Worm (Caenorhabditis elegans) whole organism, L3 larva: ENCODE data around the gene msrp-7.

Experiments
- aly-2 ChIP-seq: fragments of 150-350 bp; optimal IDR thresholded peaks from 2 replicates; lab custom pipeline; 2014; ENCODE audit warnings: missing biosample characterization, missing genetic modification characterization
- ama-1 ChIP-seq: fragments of 150-350 bp; optimal IDR thresholded peaks from 2 replicates; lab custom pipeline; 2018
- daf-12 ChIP-seq: fragments of 150-350 bp; optimal IDR thresholded peaks from 2 replicates; lab custom pipeline; 2014; ENCODE audit warnings: missing biosample characterization, missing genetic modification reagents, missing genetic modification characterization
- egl-27 ChIP-seq: sonication (generic microtip); optimal IDR thresholded peaks from 4 replicates; lab custom pipeline; 2017; ENCODE audit warnings: missing biosample characterization, missing genetic modification reagents, missing genetic modification characterization
- elt-1 ChIP-seq: fragments of 150-350 bp; optimal IDR thresholded peaks from 2 replicates; lab custom pipeline; 2014; ENCODE audit warnings: missing biosample characterization, missing genetic modification characterization
- mdl-1 ChIP-seq: fragments of 150-350 bp; optimal IDR thresholded peaks from 2 replicates; lab custom pipeline; 2014; ENCODE audit warnings: missing biosample characterization, missing genetic modification characterization
- nhr-11 ChIP-seq: fragments of 150-350 bp; optimal IDR thresholded peaks from 2 replicates; lab custom pipeline; 2014; ENCODE audit warnings: missing biosample characterization, missing genetic modification characterization
- nhr-12 ChIP-seq: fragments of 150-350 bp; optimal IDR thresholded peaks from 2 replicates; lab custom pipeline; 2014; ENCODE audit warnings: missing biosample characterization, missing genetic modification characterization
- nhr-25 ChIP-seq: sonication (generic microtip); optimal IDR thresholded peaks from 2 replicates; lab custom pipeline; 2017; ENCODE audit warnings: missing biosample characterization, missing genetic modification characterization
- nhr-43 ChIP-seq: sonication (generic microtip); optimal IDR thresholded peaks from 2 replicates; lab custom pipeline; 2016; ENCODE audit warnings: mild to moderate bottlenecking, missing genetic modification characterization, missing compliant biosample characterization; ENCODE audit not compliant: poor library complexity, severe bottlenecking
- snpc-4 ChIP-seq: fragments of 150-350 bp; optimal IDR thresholded peaks from 2 replicates; lab custom pipeline; 2014; ENCODE audit warnings: missing biosample characterization, missing genetic modification characterization
- unc-62 ChIP-seq: fragments of 150-350 bp; sonication (generic microtip); optimal IDR thresholded peaks from 4 replicates; lab custom pipeline; 2014; ENCODE audit warnings: missing biosample characterization, missing genetic modification reagents, missing genetic modification characterization
- zag-1 ChIP-seq: fragments of 150-350 bp; optimal IDR thresholded peaks from 2 replicates; lab custom pipeline; 2014; ENCODE audit warnings: missing biosample characterization, missing genetic modification characterization

ce11 chrII:10804907-10805306, 5.9 kb upstream of the msrp-7 start:
- TF ChIP-seq ama-1 (lab: Kevin White, UChicago) = no peak
- no peak for TF ChIP-seq mdl-1 (tag; lab: Kevin White, UChicago)
- TF ChIP-seq unc-62 (GFP tag; lab: Kevin White, UChicago) = no peak
- TF ChIP-seq nhr-11 (tag; lab: Kevin White, UChicago) = no peak
- no peak for TF ChIP-seq egl-27
- no peak for TF ChIP-seq nhr-25
- no peak for TF ChIP-seq nhr-12 (tag; lab: Kevin White, UChicago)
- no peak for TF ChIP-seq nhr-43
- TF ChIP-seq elt-1 (tag; lab: Kevin White, UChicago) = no peak
- no peak for TF ChIP-seq zag-1 (tag; lab: Kevin White, UChicago)
- no peak for TF ChIP-seq aly-2
- TF ChIP-seq daf-12 (tag; lab: Kevin White, UChicago) = no peak
- TF ChIP-seq snpc-4 (tag; lab: Kevin White, UChicago) = no peak
